Worm (Caenorhabditis elegans) whole organism, L1 larva: ENCODE data around the gene capg-2.

ENCODE experiments used
- C04F5.9 ChIP-seq: sonication (generic microtip); optimal IDR thresholded peaks from 2 replicates; lab custom pipeline; 2016; ENCODE audit warnings: missing genetic modification characterization, missing compliant biosample characterization
- C16A3.4 ChIP-seq: fragments of 150-350 bp; optimal IDR thresholded peaks from 2 replicates; lab custom pipeline; 2014; ENCODE audit warnings: missing biosample characterization, missing genetic modification characterization
- C34B4.2 ChIP-seq: sonication (generic microtip); optimal IDR thresholded peaks from 2 replicates; lab custom pipeline; 2017; ENCODE audit warnings: mild to moderate bottlenecking, missing genetic modification characterization, missing compliant biosample characterization
- F16B12.6 ChIP-seq: fragments of 150-350 bp; optimal IDR thresholded peaks from 2 replicates; lab custom pipeline; 2014; ENCODE audit warnings: missing biosample characterization, missing genetic modification characterization
- Y116A8C.19 ChIP-seq: sonication (generic microtip); optimal IDR thresholded peaks from 2 replicates; lab custom pipeline; 2016; ENCODE audit warnings: missing compliant biosample characterization, missing genetic modification characterization, borderline replicate concordance
- alr-1 ChIP-seq: fragments of 200-800 bp; sonication (Bioruptor generic); optimal IDR thresholded peaks from 2 replicates; lab custom pipeline; 2018; ENCODE audit warnings: borderline replicate concordance, mild to moderate bottlenecking, missing genetic modification characterization, missing compliant biosample characterization
- aly-2 ChIP-seq: fragments of 150-350 bp; optimal IDR thresholded peaks from 2 replicates; lab custom pipeline; 2014; ENCODE audit warnings: missing biosample characterization, missing genetic modification characterization
- blmp-1 ChIP-seq: fragments of 150-350 bp; optimal IDR thresholded peaks from 2 replicates; lab custom pipeline; 2014; ENCODE audit warnings: missing biosample characterization, missing genetic modification characterization
- ceh-63 ChIP-seq: fragments of 200-800 bp; sonication (Bioruptor generic); optimal IDR thresholded peaks from 2 replicates; lab custom pipeline; 2018; ENCODE audit warnings: mild to moderate bottlenecking, missing genetic modification characterization, missing compliant biosample characterization
- ceh-82 ChIP-seq, 3 experiments: fragments of 150-350 bp in 1 of 3; sonication (generic microtip) in 2 of 3; optimal IDR thresholded peaks; 2 replicates each; lab custom pipeline; 2014 to 2017; ENCODE audit warnings: missing biosample characterization in 3 of 3, missing genetic modification characterization in 3 of 3
- ceh-90 ChIP-seq: sonication (generic microtip); optimal IDR thresholded peaks from 2 replicates; lab custom pipeline; 2016; ENCODE audit warnings: missing genetic modification characterization, missing compliant biosample characterization
- dsc-1 ChIP-seq: sonication (generic microtip); optimal IDR thresholded peaks from 2 replicates; lab custom pipeline; 2016; ENCODE audit warnings: mild to moderate bottlenecking, missing genetic modification characterization, missing compliant biosample characterization
- efl-1 ChIP-seq, 4 experiments: fragments of 150-350 bp; optimal IDR thresholded peaks in 3 of 4; peaks in 1 of 4; 1 replicate in 1 of 4; 2 replicates in 3 of 4; lab custom pipeline; 2014; ENCODE audit warnings: missing biosample characterization in 2 of 4, missing genetic modification characterization in 2 of 4, missing genetic modification reagents in 2 of 4
- efl-3 ChIP-seq: fragments of 200-800 bp; sonication (Bioruptor generic); optimal IDR thresholded peaks from 2 replicates; lab custom pipeline; 2018; ENCODE audit warnings: mild to moderate bottlenecking, missing genetic modification characterization, missing compliant biosample characterization
- egl-27 ChIP-seq, 2 experiments: fragments of 150-350 bp in 1 of 2; sonication (generic microtip); optimal IDR thresholded peaks; 3 replicates each; lab custom pipeline; 2017 to 2018; ENCODE audit warnings: missing biosample characterization in 2 of 2, missing genetic modification characterization in 2 of 2, missing genetic modification reagents in 2 of 2
- elt-2 ChIP-seq: sonication (generic microtip); optimal IDR thresholded peaks from 2 replicates; lab custom pipeline; 2016; ENCODE audit warnings: missing genetic modification characterization, mild to moderate bottlenecking, inconsistent platforms, missing compliant biosample characterization, missing genetic modification reagents
- fkh-8 ChIP-seq: sonication (generic microtip); optimal IDR thresholded peaks from 2 replicates; lab custom pipeline; 2016; ENCODE audit warnings: mild to moderate bottlenecking, missing genetic modification characterization, missing compliant biosample characterization
- grh-1 ChIP-seq: fragments of 200-800 bp; sonication (Bioruptor generic); IDR thresholded peaks from 2 replicates; pipeline ENCODE4 v1.3.6; 2022; ENCODE audit warnings: missing genetic modification reagents, missing genetic modification characterization, missing compliant biosample characterization
- irx-1 ChIP-seq: sonication (generic microtip); optimal IDR thresholded peaks from 2 replicates; lab custom pipeline; 2016; ENCODE audit warnings: missing genetic modification characterization, missing compliant biosample characterization
- isw-1 ChIP-seq: fragments of 200-800 bp; sonication (Bioruptor generic); IDR thresholded peaks from 2 replicates; pipeline ENCODE4 v1.3.6; 2022; ENCODE audit warnings: missing genetic modification characterization, missing compliant biosample characterization
- jun-1 ChIP-seq: fragments of 150-350 bp; optimal IDR thresholded peaks from 2 replicates; lab custom pipeline; 2014; ENCODE audit warnings: missing biosample characterization, missing genetic modification reagents, missing genetic modification characterization
- lin-14 ChIP-seq: fragments of 200-800 bp; sonication (Bioruptor generic); optimal IDR thresholded peaks from 2 replicates; lab custom pipeline; 2018; ENCODE audit warnings: mild to moderate bottlenecking, missing genetic modification characterization, moderate library complexity, missing compliant biosample characterization
- lin-15B ChIP-seq: fragments of 150-350 bp; sonication (generic microtip); optimal IDR thresholded peaks from 3 replicates; lab custom pipeline; 2014; ENCODE audit warnings: missing biosample characterization, missing genetic modification characterization
- lin-35 ChIP-seq, 2 experiments: fragments of 150-350 bp; optimal IDR thresholded peaks; 2 replicates each; lab custom pipeline; 2014; ENCODE audit warnings: missing biosample characterization in 2 of 2, missing genetic modification characterization in 2 of 2, missing genetic modification reagents in 2 of 2
- lir-3 ChIP-seq: sonication (generic microtip); optimal IDR thresholded peaks from 2 replicates; lab custom pipeline; 2016; ENCODE audit warnings: mild to moderate bottlenecking, missing genetic modification characterization, moderate library complexity, missing compliant biosample characterization; ENCODE audit not compliant: poor library complexity
- lsy-2 ChIP-seq, 2 experiments: fragments of 150-350 bp; optimal IDR thresholded peaks; 2 replicates each; lab custom pipeline; 2014; ENCODE audit warnings: missing biosample characterization in 2 of 2, missing genetic modification characterization in 2 of 2
- mep-1 ChIP-seq: fragments of 150-350 bp; optimal IDR thresholded peaks from 2 replicates; lab custom pipeline; 2014; ENCODE audit warnings: missing biosample characterization, missing genetic modification characterization
- nhr-11 ChIP-seq: fragments of 150-350 bp; optimal IDR thresholded peaks from 2 replicates; lab custom pipeline; 2014; ENCODE audit warnings: missing biosample characterization, missing genetic modification characterization
- nhr-12 ChIP-seq: sonication (generic microtip); optimal IDR thresholded peaks from 2 replicates; lab custom pipeline; 2017; ENCODE audit warnings: missing biosample characterization, missing genetic modification characterization
- nhr-19 ChIP-seq: fragments of 200-800 bp; sonication (Bioruptor generic); conservative IDR thresholded peaks from 2 replicates; pipeline ENCODE4 v1.3.6; 2022; ENCODE audit warnings: missing genetic modification characterization, missing compliant biosample characterization
- nhr-20 ChIP-seq: sonication (generic microtip); optimal IDR thresholded peaks from 2 replicates; lab custom pipeline; 2016; ENCODE audit warnings: mild to moderate bottlenecking, missing genetic modification characterization, missing compliant biosample characterization
- nhr-237 ChIP-seq: fragments of 150-350 bp; optimal IDR thresholded peaks from 2 replicates; lab custom pipeline; 2014; ENCODE audit warnings: missing biosample characterization, missing genetic modification characterization
- nhr-71 ChIP-seq: sonication (generic microtip); optimal IDR thresholded peaks from 2 replicates; lab custom pipeline; 2016; ENCODE audit warnings: mild to moderate bottlenecking, missing genetic modification characterization, moderate library complexity, missing compliant biosample characterization
- pax-3 ChIP-seq: fragments of 200-800 bp; sonication (Bioruptor generic); optimal IDR thresholded peaks from 2 replicates; lab custom pipeline; 2018; ENCODE audit warnings: mild to moderate bottlenecking, missing genetic modification characterization, moderate library complexity, missing compliant biosample characterization
- rnt-1 ChIP-seq: sonication (generic microtip); optimal IDR thresholded peaks from 2 replicates; lab custom pipeline; 2016; ENCODE audit warnings: mild to moderate bottlenecking, missing genetic modification characterization, moderate library complexity, missing compliant biosample characterization
- skn-1 ChIP-seq: fragments of 150-350 bp; optimal IDR thresholded peaks from 2 replicates; lab custom pipeline; 2014; ENCODE audit warnings: missing biosample characterization, missing genetic modification characterization
- snpc-4 ChIP-seq: fragments of 150-350 bp; optimal IDR thresholded peaks from 2 replicates; lab custom pipeline; 2014; ENCODE audit warnings: missing biosample characterization, missing genetic modification characterization
- snu-23 ChIP-seq: sonication (generic microtip); optimal IDR thresholded peaks from 2 replicates; lab custom pipeline; 2016; ENCODE audit warnings: missing genetic modification characterization, missing compliant biosample characterization
- swsn-7 ChIP-seq: sonication (generic microtip); optimal IDR thresholded peaks from 2 replicates; lab custom pipeline; 2016; ENCODE audit warnings: missing genetic modification characterization, missing compliant biosample characterization
- tbx-2 ChIP-seq: sonication (generic microtip); optimal IDR thresholded peaks from 2 replicates; lab custom pipeline; 2016; ENCODE audit warnings: missing genetic modification characterization, missing compliant biosample characterization
- unc-30 ChIP-seq: sonication (generic microtip); optimal IDR thresholded peaks from 2 replicates; lab custom pipeline; 2017; ENCODE audit warnings: missing biosample characterization, missing genetic modification characterization
- vab-15 ChIP-seq: sonication (generic microtip); optimal IDR thresholded peaks from 2 replicates; lab custom pipeline; 2017; ENCODE audit warnings: missing genotype, mild to moderate bottlenecking, missing genetic modification characterization, missing compliant biosample characterization
- xbp-1 ChIP-seq: sonication (generic microtip); optimal IDR thresholded peaks from 2 replicates; lab custom pipeline; 2016; ENCODE audit warnings: missing genetic modification characterization, missing compliant biosample characterization
- zag-1 ChIP-seq: fragments of 150-350 bp; optimal IDR thresholded peaks from 2 replicates; lab custom pipeline; 2014; ENCODE audit warnings: missing biosample characterization, missing genetic modification characterization
- ztf-11 ChIP-seq, 2 experiments: sonication (generic microtip); optimal IDR thresholded peaks; 2 replicates each; lab custom pipeline; 2016 to 2017; ENCODE audit warnings: missing genetic modification characterization in 2 of 2, missing biosample characterization in 1 of 2, missing compliant biosample characterization in 1 of 2

capg-2 gene

ce11 chrV:12283187-12283586 is 11.5 kb downstream of the capg-2 start, which contains the start of gene F55C5.10:
F55C5.10 (plus strand) TSS chrV:12283487.
- TF ChIP-seq nhr-11 (tag; lab: Kevin White, UChicago) (no peak), Y116A8C.19 (no peak), ceh-90 (tag; lab: Kevin White, UChicago) (no peak), nhr-237 (tag; lab: Kevin White, UChicago) (no peak), dsc-1 (tag; lab: Kevin White, UChicago) (no peak), nhr-19 (no peak), lir-3 (tag; lab: Kevin White, UChicago) (no peak), nhr-12 (tag; lab: Kevin White, UChicago) (no peak), vab-15 (tag; lab: Kevin White, UChicago) (no peak), isw-1 (GFP tag; lab: Robert Waterston, UW) (no peak), F16B12.6 (tag; lab: Kevin White, UChicago) (no peak), blmp-1 (tag; lab: Kevin White, UChicago) (no peak)
- TF ChIP-seq, all 84 proteins: peak for 0

DNA sequence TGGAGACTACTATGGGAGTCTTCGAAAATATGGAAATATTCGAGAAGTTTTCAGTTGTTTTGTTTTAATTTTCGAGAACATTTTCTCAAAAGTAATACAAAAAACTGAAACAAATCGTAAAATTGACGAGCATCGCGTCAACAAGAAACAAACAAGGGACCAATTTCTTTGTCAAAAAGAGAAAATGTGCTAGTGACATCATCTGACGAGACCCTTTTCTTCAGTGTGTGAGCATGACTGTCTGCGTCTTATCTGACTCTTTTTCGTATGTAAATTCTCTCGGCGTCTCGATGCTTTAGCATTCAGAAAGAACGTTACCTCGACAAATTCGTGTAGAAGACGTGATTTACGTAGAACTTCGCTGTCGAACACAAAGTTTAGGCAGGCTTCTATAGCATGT is 16.0 kb downstream of the capg-2 start:
- peak in 1 of 2 experiments; percentile 2 for TF ChIP-seq lin-35 (GFP tag; optimal IDR thresholded peaks at IDR 0.05; lab: Kevin White, UChicago)
- TF ChIP-seq lin-14 (GFP tag; lab: Kevin White, UChicago), result peak; percentile 67
- TF ChIP-seq rnt-1 (tag; lab: Kevin White, UChicago), result no peak
- TF ChIP-seq ceh-82 (tag; optimal IDR thresholded peaks at IDR 0.05; lab: Kevin White, UChicago), result peak in 1 of 3 experiments; percentile 13
- TF ChIP-seq jun-1 (tag; lab: Kevin White, UChicago), result no peak
- peak in 1 of 2 experiments; percentile 34 for TF ChIP-seq lsy-2 (tag; optimal IDR thresholded peaks at IDR 0.05; lab: Kevin White, UChicago)
- TF ChIP-seq efl-1 (optimal IDR thresholded peaks at IDR 0.05; lab: Kevin White, UChicago), result no peak
- TF ChIP-seq efl-1 (GFP tag; optimal IDR thresholded peaks at IDR 0.05 in 1 of 2; lab: Kevin White, UChicago), result peak in 1 of 2 experiments; percentile 22

DNA sequence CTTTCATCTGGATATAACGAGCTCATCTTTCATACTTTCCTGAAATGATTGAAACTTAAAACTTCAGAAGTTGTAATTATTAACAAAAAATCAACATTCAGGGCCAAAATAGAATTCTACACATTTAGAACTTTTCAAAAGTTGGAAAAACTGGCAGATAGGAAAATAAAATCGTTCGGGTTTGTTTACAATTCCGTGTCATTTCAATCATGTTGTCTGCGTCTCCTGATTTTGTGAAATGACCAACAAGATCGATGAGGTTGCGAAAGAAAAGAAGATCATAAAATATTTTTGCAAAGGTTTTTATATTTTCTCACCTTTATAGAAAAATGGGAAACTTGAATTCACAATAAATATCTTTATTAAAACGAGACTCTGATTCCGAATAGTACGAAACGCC is 16.9 kb downstream of the capg-2 start, which contains the start of gene rskd-1:
rskd-1 (minus strand) TSS at position 39 of the 400 bp plus-strand sequence.
- TF ChIP-seq ceh-90 (tag; lab: Kevin White, UChicago) (no peak), C04F5.9 (tag; lab: Kevin White, UChicago) (no peak), vab-15 (tag; lab: Kevin White, UChicago) (no peak), grh-1 (GFP tag; lab: Robert Waterston, UW) (no peak), snpc-4 (tag; lab: Kevin White, UChicago) (no peak), nhr-11 (tag; lab: Kevin White, UChicago) (no peak), snu-23 (GFP tag; lab: Kevin White, UChicago) (peak; percentile 29), lin-15B (no peak), xbp-1 (tag; lab: Kevin White, UChicago) (no peak), nhr-71 (tag; lab: Kevin White, UChicago) (peak; percentile 6), egl-27 (tag; optimal IDR thresholded peaks at IDR 0.05; lab: Kevin White, UChicago) (no peak), nhr-12 (tag; lab: Kevin White, UChicago) (no peak), C34B4.2 (tag; lab: Kevin White, UChicago) (no peak), swsn-7 (tag; lab: Kevin White, UChicago) (no peak), pax-3 (no peak), blmp-1 (tag; lab: Kevin White, UChicago) (peak; percentile 36), lin-35 (GFP tag; optimal IDR thresholded peaks at IDR 0.05; lab: Kevin White, UChicago) (peak in 1 of 2 experiments; percentile 14), lsy-2 (tag; optimal IDR thresholded peaks at IDR 0.05; lab: Kevin White, UChicago) (peak in 1 of 2 experiments; percentile 35), tbx-2 (tag; lab: Kevin White, UChicago) (no peak), unc-30 (tag; lab: Kevin White, UChicago) (no peak), elt-2 (tag; lab: Kevin White, UChicago) (no peak), C16A3.4 (tag; lab: Kevin White, UChicago) (peak; percentile 39), skn-1 (tag; lab: Kevin White, UChicago) (peak; percentile 6), lir-3 (tag; lab: Kevin White, UChicago) (no peak), ceh-63 (GFP tag; lab: Kevin White, UChicago) (no peak), irx-1 (tag; lab: Kevin White, UChicago) (no peak), alr-1 (tag; lab: Kevin White, UChicago) (no peak), fkh-8 (tag; lab: Kevin White, UChicago) (no peak), efl-1 (optimal IDR thresholded peaks at IDR 0.05; lab: Kevin White, UChicago) (peak in 1 of 2 experiments; percentile 31), efl-1 (GFP tag; optimal IDR thresholded peaks at IDR 0.05 in 1 of 2; lab: Kevin White, UChicago) (peak; percentile 24 to 76), Y116A8C.19 (no peak), F16B12.6 (tag; lab: Kevin White, UChicago) (no peak), nhr-20 (no peak), lin-14 (GFP tag; lab: Kevin White, UChicago) (peak; percentile 53), efl-3 (GFP tag; lab: Kevin White, UChicago) (no peak), aly-2 (tag; lab: Kevin White, UChicago) (no peak), jun-1 (tag; lab: Kevin White, UChicago) (no peak), zag-1 (tag; lab: Kevin White, UChicago) (no peak), ztf-11 (tag; optimal IDR thresholded peaks at IDR 0.05; lab: Kevin White, UChicago) (no peak), mep-1 (tag; lab: Kevin White, UChicago) (peak; percentile 47)
